Comparison of ENCODE assay signal across 2 fruit fly cellular contexts in genomic region chrX:13649801-13650200, dm6.
A peak's percentile ranks its signal among the peaks of the same experiment; 100 is the strongest.
TF ChIP-seq lines count a peak whose summit lies in the region.

No protein-coding gene starts in this region.

- no peak for TF ChIP-seq CTCF in whole organism, embryonic (GFP tag; optimal IDR thresholded peaks at IDR 0.05; lab: Kevin White, UChicago)

TF ChIP-seq in whole organism, embryonic, 481 proteins besides CTCF, POLR2A, EP300 and RAD21:
- TF ChIP-seq Lhr (GFP tag; optimal IDR thresholded peaks at IDR 0.05; lab: Kevin White, UChicago) (no peak), Atf-2 (GFP tag; optimal IDR thresholded peaks at IDR 0.05; lab: Kevin White, UChicago) (no peak), CG7839 (tag; optimal IDR thresholded peaks at IDR 0.05; lab: Kevin White, UChicago) (no peak), tap (tag; optimal IDR thresholded peaks at IDR 0.05; lab: Kevin White, UChicago) (no peak), onecut (GFP tag; IDR thresholded peaks at IDR 0.05; lab: Robert Waterston, UW) (no peak), tin (GFP tag; optimal IDR thresholded peaks at IDR 0.05; lab: Kevin White, UChicago) (no peak), Ets65A (GFP tag; lab: Kevin White, UChicago) (peak; percentile 52), slbo (GFP tag; IDR thresholded peaks at IDR 0.05; lab: Robert Waterston, UW) (no peak), row (GFP tag; IDR thresholded peaks at IDR 0.05; lab: Robert Waterston, UW) (peak; percentile 10; the same call in 1 of the 3 replicates), fd3F (GFP tag; optimal IDR thresholded peaks at IDR 0.05; lab: Kevin White, UChicago) (no peak), kni (GFP tag; optimal IDR thresholded peaks at IDR 0.05; lab: Kevin White, UChicago) (no peak), vvl (GFP tag; IDR thresholded peaks at IDR 0.05; lab: Robert Waterston, UW) (0 out of 2 replicates have a peak, but pooled peaks have one; percentile 51), CG4360 (GFP tag; IDR thresholded peaks at IDR 0.05; lab: Robert Waterston, UW) (peak; percentile 52), Hr39 (optimal IDR thresholded peaks at IDR 0.05; lab: Kevin White, UChicago) (no peak)

TF ChIP-seq in whole organism, wandering third instar larva, 38 proteins besides CTCF, POLR2A, EP300 and RAD21:
- TF ChIP-seq HLH106 (tag; optimal IDR thresholded peaks at IDR 0.05; lab: Kevin White, UChicago) (no peak), Dfd (GFP tag; optimal IDR thresholded peaks at IDR 0.05; lab: Kevin White, UChicago) (peak; percentile 84)

Comparison
In these comparisons a context has a peak if more than half of its experiments do, and no peak if none do; other contexts are left out.
1. Of the 10 proteins assayed by ChIP-seq in both whole organism, embryonic and whole organism, wandering third instar larva: peak only in whole organism, embryonic: none; only in whole organism, wandering third instar larva: Dfd; in both: none; in neither: 9.